Fruit fly (Drosophila melanogaster) whole organism, embryonic: ENCODE data around the gene IM33.

Source experiments
- CG10565 ChIP-seq: fragments of 200-800 bp; sonication (Bioruptor generic); optimal IDR thresholded peaks from 3 replicates; lab custom pipeline; 2016; ENCODE audit warnings: missing biosample characterization, mild to moderate bottlenecking, missing genetic modification characterization
- CG10654 ChIP-seq: fragments of 200-800 bp; sonication (Bioruptor generic); optimal IDR thresholded peaks from 2 replicates; lab custom pipeline; 2016; ENCODE audit warnings: missing biosample characterization, missing genetic modification characterization
- CG11723 ChIP-seq: fragments of 200-800 bp; sonication (Bioruptor generic); optimal IDR thresholded peaks from 2 replicates; lab custom pipeline; 2017; ENCODE audit warnings: missing biosample characterization, mild to moderate bottlenecking, missing genetic modification characterization
- CG1233 ChIP-seq: fragments of 200-800 bp; sonication (Bioruptor generic); optimal IDR thresholded peaks from 4 replicates; lab custom pipeline; 2018; ENCODE audit warnings: missing biosample characterization, mild to moderate bottlenecking, missing genetic modification characterization
- CG13624 ChIP-seq: fragments of 200-800 bp; sonication (Bioruptor generic); optimal IDR thresholded peaks from 2 replicates; lab custom pipeline; 2016; ENCODE audit warnings: missing biosample characterization, missing genetic modification characterization
- CG13775 ChIP-seq: fragments of 200-800 bp; sonication (Bioruptor generic); optimal IDR thresholded peaks from 3 replicates; lab custom pipeline; 2017; ENCODE audit warnings: missing biosample characterization, mild to moderate bottlenecking, missing genetic modification characterization
- CG1602 ChIP-seq: fragments of 200-800 bp; sonication (Bioruptor generic); optimal IDR thresholded peaks from 3 replicates; lab custom pipeline; 2016; ENCODE audit warnings: missing biosample characterization, missing genetic modification characterization
- CG1603 ChIP-seq: fragments of 200-800 bp; sonication (Bioruptor generic); optimal IDR thresholded peaks from 2 replicates; lab custom pipeline; 2019; ENCODE audit warnings: missing biosample characterization, mild to moderate bottlenecking, missing genetic modification characterization, moderate library complexity
- CG18619 ChIP-seq: fragments of 200-800 bp; sonication (Bioruptor generic); optimal IDR thresholded peaks from 3 replicates; lab custom pipeline; 2017; ENCODE audit warnings: missing biosample characterization, mild to moderate bottlenecking, missing genetic modification characterization
- CG31224 ChIP-seq: fragments of 200-800 bp; sonication (Bioruptor generic); IDR thresholded peaks from 2 replicates; pipeline ENCODE4 v1.3.6; 2022; ENCODE audit warnings: missing biosample characterization, missing genetic modification characterization
- CG3838 ChIP-seq: fragments of 200-800 bp; sonication (Bioruptor generic); optimal IDR thresholded peaks from 3 replicates; lab custom pipeline; 2016; ENCODE audit warnings: missing biosample characterization, missing genetic modification characterization
- CG4730 ChIP-seq: fragments of 200-800 bp; sonication (Bioruptor generic); IDR thresholded peaks from 2 replicates; pipeline ENCODE4 v1.3.6; 2022; ENCODE audit warnings: missing biosample characterization, missing genetic modification characterization
- CG9797 ChIP-seq: fragments of 200-800 bp; sonication (Bioruptor generic); optimal IDR thresholded peaks from 3 replicates; lab custom pipeline; 2018; ENCODE audit warnings: missing biosample characterization, mild to moderate bottlenecking, missing genetic modification characterization
- CG9876 ChIP-seq: fragments of 200-800 bp; sonication (Bioruptor generic); optimal IDR thresholded peaks from 2 replicates; lab custom pipeline; 2016; ENCODE audit warnings: missing biosample characterization, missing genetic modification characterization
- Camta ChIP-seq: fragments of 200-800 bp; sonication (Bioruptor generic); optimal IDR thresholded peaks from 2 replicates; lab custom pipeline; 2016; ENCODE audit warnings: missing biosample characterization, missing genetic modification characterization
- CrebB ChIP-seq: fragments of 200-800 bp; sonication (Bioruptor generic); optimal IDR thresholded peaks from 3 replicates; lab custom pipeline; 2018; ENCODE audit warnings: missing biosample characterization, mild to moderate bottlenecking, missing genetic modification characterization
- D ChIP-seq, 2 experiments: fragments of 200-800 bp in 1 of 2; fragments of >200 bp in 1 of 2; sonication (Bioruptor generic) in 1 of 2; optimal IDR thresholded peaks; 2 replicates in 1 of 2; 3 replicates in 1 of 2; lab custom pipeline; 2017; ENCODE audit warnings: mild to moderate bottlenecking in 1 of 2, missing biosample characterization in 1 of 2, missing genetic modification characterization in 1 of 2, missing genetic modification reagents in 1 of 2
- Dbx ChIP-seq: fragments of 200-800 bp; sonication (Bioruptor generic); IDR thresholded peaks from 3 replicates; pipeline ENCODE4 v1.3.6; 2022; ENCODE audit warnings: missing biosample characterization, missing genetic modification characterization
- Dref ChIP-seq: fragments of 200-800 bp; sonication (Bioruptor generic); IDR thresholded peaks from 2 replicates; pipeline ENCODE4 v1.3.6; 2022; ENCODE audit warnings: missing biosample characterization, missing genetic modification characterization
- Eip74EF ChIP-seq, 2 experiments: fragments of 200-800 bp in 1 of 2; fragments of >200 bp in 1 of 2; sonication (Bioruptor generic) in 1 of 2; optimal IDR thresholded peaks; 2 replicates each; lab custom pipeline; 2017 to 2019; ENCODE audit warnings: missing biosample characterization in 2 of 2, missing genetic modification characterization in 2 of 2, mild to moderate bottlenecking in 1 of 2, moderate library complexity in 1 of 2
- Gug ChIP-seq: fragments of 200-800 bp; sonication (Bioruptor generic); IDR thresholded peaks from 4 replicates; pipeline ENCODE4 v1.3.6; 2022; ENCODE audit warnings: missing biosample characterization, missing genetic modification characterization
- Oli ChIP-seq: fragments of 200-800 bp; sonication (Bioruptor generic); optimal IDR thresholded peaks from 2 replicates; lab custom pipeline; 2018; ENCODE audit warnings: missing biosample characterization, mild to moderate bottlenecking, missing genetic modification characterization, moderate library complexity
- Side ChIP-seq: fragments of 200-800 bp; sonication (Bioruptor generic); optimal IDR thresholded peaks from 2 replicates; lab custom pipeline; 2016; ENCODE audit warnings: missing biosample characterization, missing genetic modification characterization
- Sox102F ChIP-seq: fragments of 200-800 bp; sonication (Bioruptor generic); optimal IDR thresholded peaks from 2 replicates; lab custom pipeline; 2018; ENCODE audit warnings: missing biosample characterization, mild to moderate bottlenecking, missing genetic modification characterization, moderate library complexity
- Spps ChIP-seq: fragments of 200-800 bp; sonication (Bioruptor generic); optimal IDR thresholded peaks from 2 replicates; lab custom pipeline; 2018; ENCODE audit warnings: missing biosample characterization, mild to moderate bottlenecking, missing genetic modification characterization
- Usf ChIP-seq: fragments of 200-800 bp; sonication (Bioruptor generic); optimal IDR thresholded peaks from 2 replicates; lab custom pipeline; 2017; ENCODE audit warnings: missing genotype, missing biosample characterization, missing genetic modification characterization
- amos ChIP-seq: fragments of 200-800 bp; sonication (Bioruptor generic); IDR thresholded peaks from 2 replicates; pipeline ENCODE4 v1.3.6; 2022; ENCODE audit warnings: missing biosample characterization, missing genetic modification characterization; ENCODE audit not compliant: partially characterized antibody
- bowl ChIP-seq: fragments of 200-800 bp; sonication (Bioruptor generic); IDR thresholded peaks from 2 replicates; pipeline ENCODE4 v1.3.6; 2022; ENCODE audit warnings: missing biosample characterization, missing genetic modification characterization
- cato ChIP-seq: fragments of 200-800 bp; sonication (Bioruptor generic); optimal IDR thresholded peaks from 2 replicates; lab custom pipeline; 2016; ENCODE audit warnings: missing biosample characterization, missing genetic modification characterization, borderline replicate concordance
- caup ChIP-seq: fragments of 200-800 bp; sonication (Bioruptor generic); optimal IDR thresholded peaks from 3 replicates; lab custom pipeline; 2017; ENCODE audit warnings: missing biosample characterization, mild to moderate bottlenecking, missing genetic modification characterization, moderate library complexity; ENCODE audit not compliant: severe bottlenecking
- chinmo ChIP-seq: fragments of 200-800 bp; sonication (Bioruptor generic); IDR thresholded peaks from 4 replicates; pipeline ENCODE4 v1.3.6; 2022; ENCODE audit warnings: missing biosample characterization, missing genetic modification characterization; ENCODE audit not compliant: partially characterized antibody
- en ChIP-seq: fragments of 200-800 bp; sonication (Bioruptor generic); optimal IDR thresholded peaks from 2 replicates; lab custom pipeline; 2016; ENCODE audit warnings: missing biosample characterization, missing genetic modification characterization
- fd3F ChIP-seq: fragments of 200-800 bp; sonication (Bioruptor generic); optimal IDR thresholded peaks from 2 replicates; lab custom pipeline; 2018; ENCODE audit warnings: missing biosample characterization, mild to moderate bottlenecking, missing genetic modification characterization, moderate library complexity
- fd96Cb ChIP-seq: fragments of 200-800 bp; sonication (Bioruptor generic); optimal IDR thresholded peaks from 2 replicates; lab custom pipeline; 2018; ENCODE audit warnings: missing biosample characterization, mild to moderate bottlenecking, missing genetic modification characterization, moderate library complexity
- gsb-n ChIP-seq: fragments of 200-800 bp; sonication (Bioruptor generic); optimal IDR thresholded peaks from 3 replicates; lab custom pipeline; 2018; ENCODE audit warnings: missing biosample characterization, mild to moderate bottlenecking, missing genetic modification characterization
- jumu ChIP-seq: fragments of 200-800 bp; sonication (Bioruptor generic); optimal IDR thresholded peaks from 3 replicates; lab custom pipeline; 2016; ENCODE audit warnings: missing biosample characterization, missing genetic modification characterization
- lola ChIP-seq, 3 experiments: fragments of >200 bp in 2 of 3; fragments of 200-800 bp in 1 of 3; sonication (Bioruptor generic) in 1 of 3; optimal IDR thresholded peaks; 2 replicates each; lab custom pipeline; 2017 to 2019; ENCODE audit warnings: missing biosample characterization in 3 of 3, missing genetic modification characterization in 3 of 3, mild to moderate bottlenecking in 1 of 3, moderate library complexity in 1 of 3
- mld ChIP-seq: fragments of 200-800 bp; sonication (Bioruptor generic); IDR thresholded peaks from 3 replicates; pipeline ENCODE4 v1.3.6; 2022; ENCODE audit warnings: missing biosample characterization, missing genetic modification characterization; ENCODE audit not compliant: partially characterized antibody
- row ChIP-seq: fragments of 200-800 bp; sonication (Bioruptor generic); IDR thresholded peaks from 3 replicates; pipeline ENCODE4 v1.3.6; 2022; ENCODE audit warnings: missing biosample characterization, missing genetic modification characterization
- schlank ChIP-seq: fragments of 200-800 bp; sonication (Bioruptor generic); optimal IDR thresholded peaks from 2 replicates; lab custom pipeline; 2018; ENCODE audit warnings: missing biosample characterization, mild to moderate bottlenecking, missing genetic modification characterization
- sd ChIP-seq: fragments of 200-800 bp; sonication (Bioruptor generic); optimal IDR thresholded peaks from 3 replicates; lab custom pipeline; 2018; ENCODE audit warnings: missing biosample characterization, mild to moderate bottlenecking, missing genetic modification characterization, moderate library complexity
- sisA ChIP-seq: fragments of 200-800 bp; sonication (Bioruptor generic); IDR thresholded peaks from 2 replicates; pipeline ENCODE4 v1.3.6; 2022; ENCODE audit warnings: missing biosample characterization, missing genetic modification characterization
- sr ChIP-seq: fragments of 200-800 bp; sonication (Bioruptor generic); IDR thresholded peaks from 3 replicates; pipeline ENCODE4 v1.3.6; 2022; ENCODE audit warnings: missing biosample characterization, missing genetic modification characterization
- tup ChIP-seq: fragments of 200-800 bp; sonication (Bioruptor generic); optimal IDR thresholded peaks from 2 replicates; lab custom pipeline; 2016; ENCODE audit warnings: missing biosample characterization, mild to moderate bottlenecking, missing genetic modification characterization, moderate library complexity
- unc-4 ChIP-seq: fragments of 200-800 bp; sonication (Bioruptor generic); IDR thresholded peaks from 2 replicates; pipeline ENCODE4 v1.3.6; 2022; ENCODE audit warnings: missing biosample characterization, missing genetic modification characterization; ENCODE audit not compliant: partially characterized antibody
- unpg ChIP-seq: fragments of 200-800 bp; sonication (Bioruptor generic); optimal IDR thresholded peaks from 3 replicates; lab custom pipeline; 2018; ENCODE audit warnings: missing biosample characterization, mild to moderate bottlenecking, missing genetic modification characterization, moderate library complexity
- vnd ChIP-seq: fragments of 200-800 bp; sonication (Bioruptor generic); IDR thresholded peaks from 3 replicates; pipeline ENCODE4 v1.3.6; 2022; ENCODE audit warnings: missing biosample characterization, missing genetic modification characterization; ENCODE audit not compliant: partially characterized antibody
- wor ChIP-seq: fragments of 200-800 bp; sonication (Bioruptor generic); IDR thresholded peaks from 2 replicates; pipeline ENCODE4 v1.3.6; 2022; ENCODE audit warnings: missing biosample characterization, missing genetic modification characterization
- yki ChIP-seq: fragments of >200 bp; optimal IDR thresholded peaks from 3 replicates; lab custom pipeline; 2018

IM33 gene

dm6 chr2L:3703260-3703659 lies 6.8 kb upstream of the IM33 start, which contains the start of gene CG2816 (continued):
- TF ChIP-seq D (optimal IDR thresholded peaks at IDR 0.05; lab: Kevin White, UChicago) (no peak), D (GFP tag; optimal IDR thresholded peaks at IDR 0.05; lab: Kevin White, UChicago) (no peak), fd96Cb (peak; percentile 6), CG1602 (GFP tag; lab: Kevin White, UChicago) (no peak), sisA (GFP tag; lab: Robert Waterston, UW) (no peak), amos (GFP tag; lab: Robert Waterston, UW) (no peak), unc-4 (no peak), CG13775 (peak; percentile 26), sr (GFP tag; lab: Robert Waterston, UW) (no peak), gsb-n (tag; lab: Kevin White, UChicago) (no peak), tup (GFP tag; lab: Kevin White, UChicago) (no peak), wor (no peak), jumu (GFP tag; lab: Kevin White, UChicago) (peak; percentile 54), CG11723 (GFP tag; lab: Kevin White, UChicago) (no peak), CG18619 (GFP tag; lab: Kevin White, UChicago) (peak; percentile 65), CG1603 (tag; lab: Kevin White, UChicago) (peak; percentile 51), Eip74EF (GFP tag; optimal IDR thresholded peaks at IDR 0.05; lab: Kevin White, UChicago) (no peak), CrebB (tag; lab: Kevin White, UChicago) (peak; percentile 70), CG31224 (GFP tag; lab: Robert Waterston, UW) (no peak), CG4730 (peak; percentile 35; the same call in 1 of the 2 replicates), unpg (GFP tag; lab: Kevin White, UChicago) (peak; percentile 55), bowl (GFP tag; lab: Robert Waterston, UW) (no peak), Camta (GFP tag; lab: Kevin White, UChicago) (peak; percentile 70), Side (GFP tag; lab: Kevin White, UChicago) (peak; percentile 38), CG13624 (GFP tag; lab: Kevin White, UChicago) (no peak), Sox102F (GFP tag; lab: Kevin White, UChicago) (peak; percentile 23), caup (GFP tag; lab: Kevin White, UChicago) (peak; percentile 51), Dref (0 out of 2 replicates have a peak, but pooled peaks have one; percentile 25), vnd (GFP tag; lab: Robert Waterston, UW) (no peak), schlank (tag; lab: Kevin White, UChicago) (peak; percentile 68), CG3838 (GFP tag; lab: Kevin White, UChicago) (no peak), row (GFP tag; lab: Robert Waterston, UW) (peak; percentile 84), cato (GFP tag; lab: Kevin White, UChicago) (no peak), CG9797 (GFP tag; lab: Kevin White, UChicago) (no peak), CG9876 (GFP tag; lab: Kevin White, UChicago) (peak; percentile 75), Usf (peak; percentile 72), fd3F (GFP tag; lab: Kevin White, UChicago) (peak; percentile 45), Gug (GFP tag; lab: Robert Waterston, UW) (peak; percentile 54; the same call in 2 of the 4 replicates), Dbx (peak; percentile 70), Spps (tag; lab: Kevin White, UChicago) (no peak), en (GFP tag; lab: Kevin White, UChicago) (peak; percentile 7), chinmo (0 out of 4 replicates have a peak, but pooled peaks have one; percentile 40), mld (GFP tag; lab: Robert Waterston, UW) (no peak), Oli (tag; lab: Kevin White, UChicago) (peak; percentile 42), CG10654 (GFP tag; lab: Kevin White, UChicago) (peak; percentile 32), CG1233 (no peak), CG10565 (GFP tag; lab: Kevin White, UChicago) (no peak), yki (no peak), lola (GFP tag; optimal IDR thresholded peaks at IDR 0.05; lab: Kevin White, UChicago) (no peak), sd (tag; lab: Kevin White, UChicago) (peak; percentile 61)
